Worm (Caenorhabditis elegans): Measurements from ENCODE around the gene M7.8.
A peak's percentile ranks its signal among the peaks of the same experiment; 100 is the strongest.

The M7.8 gene

DNA sequence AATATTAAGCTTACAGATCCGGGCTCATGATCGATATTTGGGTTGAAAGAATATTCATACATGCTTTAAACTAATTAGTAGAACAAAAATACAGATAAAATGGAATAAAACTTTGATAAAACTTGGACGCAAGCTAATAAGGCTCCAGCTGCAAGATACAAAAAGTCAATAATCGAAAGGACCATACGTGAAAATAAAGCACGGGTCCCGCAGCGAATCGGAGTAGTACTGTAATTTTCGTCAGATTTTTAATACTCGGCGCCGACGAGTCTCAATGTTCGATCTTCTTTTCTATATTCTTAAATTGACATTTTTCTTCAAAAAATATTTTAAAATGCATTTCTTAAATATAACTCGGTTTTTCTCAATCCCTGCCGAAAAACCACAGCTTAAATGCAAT, 29.8 kb upstream of the M7.8 start, which contains the start of gene spo-11:
Gene spo-11 (minus strand): TSS at position 189 of the 400 bp plus-strand sequence.
- no peak for TF ChIP-seq sea-1 (GFP tag; conservative IDR thresholded peaks at IDR 0.05)
- no peak for TF ChIP-seq aly-1 (tag; optimal IDR thresholded peaks at IDR 0.05)
- TF ChIP-seq ceh-13 (GFP tag; optimal IDR thresholded peaks at IDR 0.05) = no peak
- TF ChIP-seq hmbx-1 (tag; optimal IDR thresholded peaks at IDR 0.05) = no peak
- no peak for TF ChIP-seq hmg-4 (GFP tag; optimal IDR thresholded peaks at IDR 0.05)
- TF ChIP-seq hnd-1 (tag; optimal IDR thresholded peaks at IDR 0.05) = no peak
- no peak for TF ChIP-seq ceh-36 (tag; optimal IDR thresholded peaks at IDR 0.05)

DNA sequence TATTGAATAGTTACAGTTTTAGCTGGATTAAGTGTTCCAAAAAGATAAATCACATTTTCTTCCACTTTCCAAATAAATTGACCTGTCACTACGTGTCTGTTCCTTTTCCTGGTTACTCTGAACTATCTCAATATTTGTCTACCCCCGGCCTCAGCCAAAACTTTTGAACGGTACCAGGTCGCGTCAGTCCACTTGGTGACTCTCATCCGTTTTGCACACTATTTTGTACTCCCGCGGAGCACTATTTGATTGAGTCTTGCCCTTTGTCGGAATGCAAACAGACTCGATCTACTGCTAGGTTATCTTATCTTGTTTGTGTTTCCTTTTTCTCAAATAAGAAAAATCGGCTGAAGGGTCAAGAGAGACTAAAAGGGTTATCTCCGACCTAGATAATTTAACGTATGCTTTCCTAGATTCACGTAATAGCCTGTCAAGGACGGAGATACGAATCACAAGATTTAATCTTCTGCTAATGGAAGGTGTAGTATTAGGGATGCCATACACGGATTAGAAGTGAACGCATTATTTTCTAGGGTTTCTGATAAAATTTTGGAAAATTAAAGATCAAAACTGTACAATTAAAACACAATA, 25.2 kb upstream of the M7.8 start:
- TF ChIP-seq pes-1 (GFP tag; IDR thresholded peaks at IDR 0.05) (no peak), B0310.2 (tag; optimal IDR thresholded peaks at IDR 0.05) (no peak), tbx-37 (GFP tag; conservative IDR thresholded peaks at IDR 0.05) (no peak), ama-1 (optimal IDR thresholded peaks at IDR 0.05) (no peak), tbx-11 (GFP tag; IDR thresholded peaks at IDR 0.05) (0 out of 2 replicates have a peak, but pooled peaks have one; percentile 51), ceh-36 (tag; optimal IDR thresholded peaks at IDR 0.05) (no peak), hmg-4 (GFP tag; optimal IDR thresholded peaks at IDR 0.05) (no peak), aly-1 (tag; optimal IDR thresholded peaks at IDR 0.05) (no peak)

- TF ChIP-seq hmg-4 (GFP tag; optimal IDR thresholded peaks at IDR 0.05) (peak; percentile 68), pes-1 (GFP tag; IDR thresholded peaks at IDR 0.05) (no peak), ceh-13 (GFP tag; optimal IDR thresholded peaks at IDR 0.05) (no peak), aly-1 (tag; optimal IDR thresholded peaks at IDR 0.05) (peak; percentile 60), hnd-1 (tag; optimal IDR thresholded peaks at IDR 0.05) (no peak), F13C5.2 (tag; optimal IDR thresholded peaks at IDR 0.05) (peak; percentile 86), B0310.2 (tag; optimal IDR thresholded peaks at IDR 0.05) (no peak), ets-7 (tag; optimal IDR thresholded peaks at IDR 0.05) (no peak), tra-4 (tag; optimal IDR thresholded peaks at IDR 0.05) (no peak), ama-1 (optimal IDR thresholded peaks at IDR 0.05) (no peak), sea-1 (GFP tag; conservative IDR thresholded peaks at IDR 0.05) (no peak), tbx-11 (GFP tag; IDR thresholded peaks at IDR 0.05) (no peak), flt-1 (GFP tag; IDR thresholded peaks at IDR 0.05) (0 out of 2 replicates have a peak, but pooled peaks have one; percentile 36), ceh-36 (tag; optimal IDR thresholded peaks at IDR 0.05) (no peak), hmbx-1 (tag; optimal IDR thresholded peaks at IDR 0.05) (no peak), tbx-37 (GFP tag; conservative IDR thresholded peaks at IDR 0.05) (no peak), scrt-1 (GFP tag; IDR thresholded peaks at IDR 0.05) (no peak)
Measured at ce11 chrIV:11118837-11119491, 24.1 kb upstream of the M7.8 start, which contains the start of the genes imp-2 and enpl-1. Gene imp-2 (minus strand): TSS chrIV:11118887. Gene enpl-1 (plus strand): TSS chrIV:11119298.

DNA sequence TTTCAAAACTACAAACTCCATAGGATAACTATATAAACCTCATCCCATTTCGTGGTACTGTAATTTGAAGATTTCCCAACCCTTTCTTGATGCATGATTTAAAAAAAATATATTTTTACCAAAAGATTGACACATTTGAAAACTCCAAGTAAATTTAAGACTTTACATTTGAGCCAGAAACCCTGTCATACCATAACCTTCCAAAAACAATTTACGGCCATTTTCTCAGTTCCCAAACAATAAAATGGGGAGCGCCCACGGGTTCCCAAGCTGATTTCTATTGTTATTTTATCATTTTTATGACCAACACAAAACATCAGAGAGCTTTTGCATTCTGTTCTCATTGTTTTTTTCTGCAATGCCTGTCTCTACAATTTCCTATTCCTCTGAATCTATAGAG, 17.8 kb upstream of the M7.8 start, which contains the start of gene clc-9:
Gene clc-9 (plus strand): TSS at position 301 of the 400 bp plus-strand sequence.
- TF ChIP-seq F13C5.2 (tag; optimal IDR thresholded peaks at IDR 0.05) (no peak), ceh-36 (tag; optimal IDR thresholded peaks at IDR 0.05) (no peak), aly-1 (tag; optimal IDR thresholded peaks at IDR 0.05) (no peak), hnd-1 (tag; optimal IDR thresholded peaks at IDR 0.05) (no peak), B0310.2 (tag; optimal IDR thresholded peaks at IDR 0.05) (no peak), ets-7 (tag; optimal IDR thresholded peaks at IDR 0.05) (no peak), pes-1 (GFP tag; IDR thresholded peaks at IDR 0.05) (no peak), tbx-37 (GFP tag; conservative IDR thresholded peaks at IDR 0.05) (no peak), flt-1 (GFP tag; IDR thresholded peaks at IDR 0.05) (no peak), sea-1 (GFP tag; conservative IDR thresholded peaks at IDR 0.05) (no peak), tra-4 (tag; optimal IDR thresholded peaks at IDR 0.05) (no peak)

DNA sequence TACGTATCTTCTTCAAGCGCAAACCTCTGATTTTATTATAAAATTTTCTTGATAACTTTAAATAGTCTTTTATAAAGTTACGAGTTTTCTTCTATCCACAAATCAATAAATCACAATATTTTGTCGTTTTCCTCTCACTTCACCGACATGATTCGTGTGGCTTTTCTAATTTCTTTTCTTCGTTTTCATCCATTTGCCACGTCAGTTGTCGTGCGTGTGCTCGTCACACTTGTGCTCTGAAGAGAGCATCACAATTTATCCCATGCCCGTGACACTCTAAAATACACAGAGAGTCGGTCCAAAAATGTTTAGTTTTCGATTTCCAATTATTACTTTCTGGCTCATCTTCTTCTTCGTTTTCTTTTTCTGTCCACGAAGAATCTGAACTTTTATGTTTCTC, 17.0 kb upstream of the M7.8 start:
- TF ChIP-seq aly-1 (tag; optimal IDR thresholded peaks at IDR 0.05) (no peak), hnd-1 (tag; optimal IDR thresholded peaks at IDR 0.05) (no peak)

- TF ChIP-seq tra-4 (tag; optimal IDR thresholded peaks at IDR 0.05) = no peak
- no peak for TF ChIP-seq tbx-37 (GFP tag; conservative IDR thresholded peaks at IDR 0.05)
- no peak for TF ChIP-seq ceh-13 (GFP tag; optimal IDR thresholded peaks at IDR 0.05)
- no peak for TF ChIP-seq scrt-1 (GFP tag; IDR thresholded peaks at IDR 0.05)
- TF ChIP-seq pes-1 (GFP tag; IDR thresholded peaks at IDR 0.05) = no peak
- no peak for TF ChIP-seq ceh-36 (tag; optimal IDR thresholded peaks at IDR 0.05)
- no peak for TF ChIP-seq flt-1 (GFP tag; IDR thresholded peaks at IDR 0.05)
- TF ChIP-seq aly-1 (tag; optimal IDR thresholded peaks at IDR 0.05) = no peak
- TF ChIP-seq hmbx-1 (tag; optimal IDR thresholded peaks at IDR 0.05) = no peak
- TF ChIP-seq F13C5.2 (tag; optimal IDR thresholded peaks at IDR 0.05) = no peak
- no peak for TF ChIP-seq ets-7 (tag; optimal IDR thresholded peaks at IDR 0.05)
- TF ChIP-seq ama-1 (optimal IDR thresholded peaks at IDR 0.05) = no peak
- TF ChIP-seq hnd-1 (tag; optimal IDR thresholded peaks at IDR 0.05) = no peak
- TF ChIP-seq hmg-4 (GFP tag; optimal IDR thresholded peaks at IDR 0.05) = no peak
- TF ChIP-seq tbx-11 (GFP tag; IDR thresholded peaks at IDR 0.05) = no peak
- TF ChIP-seq sea-1 (GFP tag; conservative IDR thresholded peaks at IDR 0.05) = no peak
- TF ChIP-seq B0310.2 (tag; optimal IDR thresholded peaks at IDR 0.05) = no peak
Measured at ce11 chrIV:11110995-11111619, 16.2 kb upstream of the M7.8 start, which contains the start of gene rps-5. Gene rps-5 (minus strand): TSS chrIV:11111045.

DNA sequence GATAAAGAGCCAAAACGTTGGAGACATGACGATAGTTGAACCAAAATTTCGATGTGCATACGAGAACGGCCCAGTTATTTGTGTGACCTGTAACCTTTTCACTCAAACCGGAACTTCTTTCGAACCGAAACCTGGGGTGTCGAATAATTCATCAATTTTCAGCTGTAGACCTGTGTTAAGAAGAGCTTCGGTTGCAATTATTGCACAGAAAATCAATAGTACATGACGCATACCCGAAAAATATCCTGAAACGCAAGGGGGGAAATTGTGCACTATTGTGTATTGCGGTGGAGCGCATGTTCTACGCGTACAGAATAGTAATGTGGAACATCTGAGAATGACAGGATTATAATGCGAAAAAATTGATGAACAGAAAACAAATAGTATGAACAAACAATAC, 14.9 kb upstream of the M7.8 start, which contains the start of gene pigk-1:
Gene pigk-1 (minus strand): TSS at position 248 of the 400 bp plus-strand sequence.
- TF ChIP-seq aly-1 (tag; optimal IDR thresholded peaks at IDR 0.05) = no peak
- TF ChIP-seq sea-1 (GFP tag; conservative IDR thresholded peaks at IDR 0.05) = no peak
- no peak for TF ChIP-seq hmg-4 (GFP tag; optimal IDR thresholded peaks at IDR 0.05)
- TF ChIP-seq flt-1 (GFP tag; IDR thresholded peaks at IDR 0.05) = no peak
- no peak for TF ChIP-seq F13C5.2 (tag; optimal IDR thresholded peaks at IDR 0.05)
- no peak for TF ChIP-seq ama-1 (optimal IDR thresholded peaks at IDR 0.05)
- TF ChIP-seq hmbx-1 (tag; optimal IDR thresholded peaks at IDR 0.05) = no peak
- TF ChIP-seq hnd-1 (tag; optimal IDR thresholded peaks at IDR 0.05) = no peak
- no peak for TF ChIP-seq tra-4 (tag; optimal IDR thresholded peaks at IDR 0.05)
- TF ChIP-seq tbx-11 (GFP tag; IDR thresholded peaks at IDR 0.05) = no peak
- TF ChIP-seq tbx-37 (GFP tag; conservative IDR thresholded peaks at IDR 0.05) = no peak
- TF ChIP-seq scrt-1 (GFP tag; IDR thresholded peaks at IDR 0.05) = no peak
